Worm (Caenorhabditis elegans): ENCODE data around the gene irld-34.

Gene irld-34

DNA sequence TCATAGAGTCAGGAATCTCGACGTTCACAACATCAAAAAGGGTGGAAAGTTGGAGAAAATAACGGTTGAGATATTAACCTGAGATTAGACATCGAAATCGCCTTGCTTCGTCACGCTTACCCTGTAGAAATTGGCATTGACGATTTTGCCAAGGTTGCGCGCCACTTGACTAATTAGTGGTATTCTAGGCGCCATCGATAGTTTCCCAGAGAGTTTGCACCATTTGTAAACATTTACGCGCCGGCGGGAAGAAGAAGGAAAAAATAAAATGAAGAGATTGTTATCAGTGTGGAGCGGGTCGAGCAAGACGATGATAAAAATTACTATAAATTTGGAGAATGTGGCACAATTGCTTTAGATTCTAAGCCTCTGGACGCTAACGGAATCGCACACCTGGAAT is 44.6 kb upstream of the irld-34 start:
- no peak for TF ChIP-seq mab-5 (tag; optimal IDR thresholded peaks at IDR 0.05)
- no peak for TF ChIP-seq mls-2 (tag; optimal IDR thresholded peaks at IDR 0.05)
- no peak for TF ChIP-seq elt-3 (tag; optimal IDR thresholded peaks at IDR 0.05)
- no peak for TF ChIP-seq nhr-2 (tag; optimal IDR thresholded peaks at IDR 0.05)
- no peak for TF ChIP-seq nhr-12 (tag; optimal IDR thresholded peaks at IDR 0.05)
- no peak for TF ChIP-seq zip-8 (tag; optimal IDR thresholded peaks at IDR 0.05)
- no peak for TF ChIP-seq unc-39 (tag; optimal IDR thresholded peaks at IDR 0.05)
- no peak for TF ChIP-seq elt-1 (tag; optimal IDR thresholded peaks at IDR 0.05; ENCODE audit: borderline replicate concordance, insufficient read depth)
- no peak for TF ChIP-seq lsy-2 (tag; optimal IDR thresholded peaks at IDR 0.05)
- TF ChIP-seq M03D4.4 (tag; optimal IDR thresholded peaks at IDR 0.05), result no peak
- no peak for TF ChIP-seq nhr-237 (tag; optimal IDR thresholded peaks at IDR 0.05)
- TF ChIP-seq ceh-39 (tag; optimal IDR thresholded peaks at IDR 0.05), result no peak

DNA sequence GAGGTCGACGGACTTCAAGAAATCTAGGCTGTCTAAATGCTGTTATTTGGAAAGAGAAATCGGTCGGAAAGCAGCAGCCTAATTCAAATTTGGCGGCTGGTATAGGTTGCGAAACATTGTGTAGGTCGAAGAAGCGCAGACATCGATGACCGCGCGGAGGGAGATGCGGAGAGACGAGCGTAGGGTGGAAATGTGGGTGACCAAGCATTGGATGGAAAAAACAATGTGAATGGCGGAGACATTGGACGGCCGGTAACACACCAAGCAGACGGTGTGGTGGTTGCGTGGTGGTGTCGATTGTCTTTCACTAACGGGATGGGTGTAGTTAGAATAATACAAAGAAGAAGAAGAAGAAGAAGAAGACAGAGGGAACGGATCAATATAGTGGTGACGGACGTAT is 42.4 kb upstream of the irld-34 start:
- TF ChIP-seq bed-3 (GFP tag; optimal IDR thresholded peaks at IDR 0.05) (no peak), mep-1 (tag; optimal IDR thresholded peaks at IDR 0.05) (no peak), unc-39 (tag; optimal IDR thresholded peaks at IDR 0.05) (no peak), drap-1 (GFP tag; optimal IDR thresholded peaks at IDR 0.05) (peak; percentile 23), unc-120 (tag; optimal IDR thresholded peaks at IDR 0.05; ENCODE audit: poor library complexity, severe bottlenecking) (no peak), lin-13 (tag; optimal IDR thresholded peaks at IDR 0.05) (peak; percentile 48), ceh-39 (tag; optimal IDR thresholded peaks at IDR 0.05) (peak; percentile 37), nhr-2 (tag; optimal IDR thresholded peaks at IDR 0.05) (peak; percentile 77), ceh-83 (GFP tag; optimal IDR thresholded peaks at IDR 0.05) (no peak), mls-2 (tag; optimal IDR thresholded peaks at IDR 0.05) (peak; percentile 66), sptf-1 (tag; optimal IDR thresholded peaks at IDR 0.05) (peak; percentile 56), ham-2 (GFP tag; optimal IDR thresholded peaks at IDR 0.05) (peak; percentile 74), cnd-1 (tag; optimal IDR thresholded peaks at IDR 0.05) (no peak), zip-8 (tag; optimal IDR thresholded peaks at IDR 0.05) (peak; percentile 1), M03D4.4 (tag; optimal IDR thresholded peaks at IDR 0.05) (peak; percentile 36)

DNA sequence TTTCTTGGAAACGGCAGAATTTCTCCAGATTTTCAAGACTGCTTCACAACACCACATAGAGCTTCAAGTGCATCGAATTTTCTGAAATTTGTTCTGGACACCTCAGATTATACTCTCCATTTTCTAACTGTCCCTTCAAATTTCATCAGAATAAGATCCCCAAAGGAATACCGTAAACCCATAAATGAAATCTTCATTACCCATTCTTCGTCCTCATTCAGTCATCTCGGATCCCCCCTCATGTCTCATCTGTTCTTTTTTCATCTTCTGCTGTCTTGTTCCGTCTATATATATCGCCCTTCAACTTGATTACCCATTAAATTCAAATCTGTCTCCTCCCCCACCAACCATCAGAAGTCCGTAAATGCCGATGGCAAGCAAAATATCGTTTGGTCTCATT is 40.8 kb upstream of the irld-34 start:
- TF ChIP-seq ceh-83 (GFP tag; optimal IDR thresholded peaks at IDR 0.05) (no peak), unc-39 (tag; optimal IDR thresholded peaks at IDR 0.05) (no peak), pha-4 (tag; optimal IDR thresholded peaks at IDR 0.05) (no peak), unc-120 (tag; optimal IDR thresholded peaks at IDR 0.05; ENCODE audit: poor library complexity, severe bottlenecking) (no peak), elt-1 (tag; optimal IDR thresholded peaks at IDR 0.05; ENCODE audit: borderline replicate concordance, insufficient read depth) (no peak), lin-13 (tag; optimal IDR thresholded peaks at IDR 0.05) (no peak), drap-1 (GFP tag; optimal IDR thresholded peaks at IDR 0.05) (no peak), zip-8 (tag; optimal IDR thresholded peaks at IDR 0.05) (no peak), snpc-4 (tag; optimal IDR thresholded peaks at IDR 0.05) (no peak), sem-2 (GFP tag; optimal IDR thresholded peaks at IDR 0.05) (no peak), nhr-28 (tag; optimal IDR thresholded peaks at IDR 0.05) (no peak), flh-1 (GFP tag; optimal IDR thresholded peaks at IDR 0.05) (no peak), ceh-39 (tag; optimal IDR thresholded peaks at IDR 0.05) (no peak), hlh-1 (tag; optimal IDR thresholded peaks at IDR 0.05) (no peak), mab-5 (tag; optimal IDR thresholded peaks at IDR 0.05) (no peak)

DNA sequence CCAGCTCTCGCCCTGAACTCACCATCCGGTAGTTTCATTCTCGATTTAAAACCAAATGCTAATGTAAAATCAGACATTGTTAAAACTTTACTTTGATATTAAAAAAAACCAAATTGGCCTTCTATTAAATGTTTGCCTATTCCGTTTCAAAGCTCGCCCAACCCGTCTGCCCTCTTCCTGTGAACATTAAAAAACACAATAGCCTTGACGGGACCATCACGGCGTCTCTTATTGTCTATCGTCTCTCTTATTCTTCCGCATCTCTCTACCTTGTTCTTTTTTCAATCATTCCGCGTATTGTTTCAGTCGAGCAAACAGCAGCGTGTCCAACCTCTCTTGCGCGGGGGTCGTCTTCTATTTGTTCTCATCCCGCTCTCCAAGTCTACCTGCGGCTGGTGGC is 40.2 kb upstream of the irld-34 start, which contains the start of gene ZK512.1:
ZK512.1 (plus strand) TSS at position 301 of the 400 bp plus-strand sequence.
- no peak for TF ChIP-seq tbx-8 (GFP tag; optimal IDR thresholded peaks at IDR 0.05)
- no peak for TF ChIP-seq blmp-1 (tag; optimal IDR thresholded peaks at IDR 0.05)
- TF ChIP-seq ham-2 (GFP tag; optimal IDR thresholded peaks at IDR 0.05), result peak; percentile 32
- TF ChIP-seq cnd-1 (tag; optimal IDR thresholded peaks at IDR 0.05), result peak; percentile 4
- no peak for TF ChIP-seq ceh-83 (GFP tag; optimal IDR thresholded peaks at IDR 0.05)
- no peak for TF ChIP-seq nhr-2 (tag; optimal IDR thresholded peaks at IDR 0.05)
- no peak for TF ChIP-seq elt-1 (tag; optimal IDR thresholded peaks at IDR 0.05; ENCODE audit: borderline replicate concordance, insufficient read depth)
- TF ChIP-seq nhr-12 (tag; optimal IDR thresholded peaks at IDR 0.05), result no peak
- TF ChIP-seq pha-4 (tag; optimal IDR thresholded peaks at IDR 0.05), result peak; percentile 24
- no peak for TF ChIP-seq ceh-39 (tag; optimal IDR thresholded peaks at IDR 0.05)
- no peak for TF ChIP-seq hlh-1 (tag; optimal IDR thresholded peaks at IDR 0.05)

DNA sequence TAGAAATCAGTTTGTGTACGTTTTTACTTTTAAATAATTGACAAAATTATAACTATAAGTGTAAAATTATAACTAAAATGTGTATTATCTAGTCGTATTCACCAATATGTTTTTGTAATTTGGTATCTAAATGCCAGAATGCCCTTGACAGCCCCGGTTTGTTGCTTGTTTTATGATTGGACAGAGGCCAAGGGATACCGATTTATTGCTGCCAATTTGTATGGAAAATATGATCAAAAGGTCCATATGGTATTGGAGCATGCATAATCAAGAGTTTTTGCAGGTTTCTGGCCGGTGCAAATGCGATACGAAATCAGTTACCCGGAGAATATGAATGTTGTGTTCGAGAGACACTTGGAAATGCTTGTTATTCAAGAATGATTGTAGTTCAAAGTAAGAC is 39.1 kb upstream of the irld-34 start:
- TF ChIP-seq lin-13 (tag; optimal IDR thresholded peaks at IDR 0.05) (no peak), drap-1 (GFP tag; optimal IDR thresholded peaks at IDR 0.05) (no peak), nhr-12 (tag; optimal IDR thresholded peaks at IDR 0.05) (no peak), ham-2 (GFP tag; optimal IDR thresholded peaks at IDR 0.05) (no peak)
